Worm (Caenorhabditis elegans) whole organism, young adult: ENCODE measurements around the gene ent-5.

Experiments used
- F57C9.4 ChIP-seq: sonication (generic microtip); optimal IDR thresholded peaks from 2 replicates; lab custom pipeline; 2017; ENCODE audit warnings: mild to moderate bottlenecking, missing genetic modification characterization, missing compliant biosample characterization
- Y67H2A.10 ChIP-seq: fragments of 200-800 bp; sonication (Bioruptor generic); conservative IDR thresholded peaks from 2 replicates; pipeline ENCODE4 v1.3.6; 2022; ENCODE audit warnings: missing genetic modification reagents, missing genetic modification characterization, missing compliant biosample characterization
- attf-5 ChIP-seq: fragments of 200-800 bp; sonication (Bioruptor generic); optimal IDR thresholded peaks from 2 replicates; lab custom pipeline; 2018; ENCODE audit warnings: mild to moderate bottlenecking, missing genetic modification characterization, missing compliant biosample characterization
- cebp-1 ChIP-seq, 2 experiments: fragments of 200-800 bp in 1 of 2; sonication (Bioruptor generic) in 1 of 2; sonication (generic microtip) in 1 of 2; IDR thresholded peaks in 1 of 2; optimal IDR thresholded peaks in 1 of 2; 2 replicates each; pipeline versions ENCODE4 v1.3.6 to Lab custom; 2017 to 2022; ENCODE audit warnings: missing compliant biosample characterization in 2 of 2, missing genetic modification characterization in 2 of 2, mild to moderate bottlenecking in 1 of 2, missing genetic modification reagents in 1 of 2, moderate library complexity in 1 of 2
- him-1 ChIP-seq: sonication (generic microtip); optimal IDR thresholded peaks from 2 replicates; lab custom pipeline; 2016; ENCODE audit warnings: missing genotype, missing genetic modification reagents, missing genetic modification characterization, missing compliant biosample characterization
- lin-26 ChIP-seq: fragments of 200-800 bp; sonication (Bioruptor generic); IDR thresholded peaks from 2 replicates; pipeline ENCODE4 v1.3.6; 2022; ENCODE audit warnings: missing genetic modification reagents, missing genetic modification characterization, missing compliant biosample characterization
- pha-4 ChIP-seq: fragments of 150-350 bp; sonication (generic microtip); optimal IDR thresholded peaks from 2 replicates; lab custom pipeline; 2014; ENCODE audit warnings: missing biosample characterization, missing genetic modification reagents, missing genetic modification characterization
- rec-8 ChIP-seq, 2 experiments: sonication (generic microtip); optimal IDR thresholded peaks; 2 replicates each; lab custom pipeline; 2016; ENCODE audit warnings: mild to moderate bottlenecking in 2 of 2, missing genetic modification characterization in 2 of 2, missing genetic modification reagents in 2 of 2, missing genotype in 2 of 2, missing biosample characterization in 1 of 2, missing compliant biosample characterization in 1 of 2, moderate library complexity in 1 of 2
- snpc-4 ChIP-seq, 5 experiments: fragments of 150-350 bp in 1 of 5; sonication (generic microtip) in 4 of 5; optimal IDR thresholded peaks; 2 replicates each; lab custom pipeline; 2014 to 2018; ENCODE audit warnings: missing genetic modification characterization in 5 of 5, missing biosample characterization in 3 of 5, antibody characterized with exemption in 2 of 5, mild to moderate bottlenecking in 2 of 5, missing compliant biosample characterization in 2 of 5, missing genotype in 2 of 5, moderate library complexity in 2 of 5, missing genetic modification reagents in 1 of 5
- tbp1 ChIP-seq: fragments of 200-800 bp; sonication (Bioruptor generic); optimal IDR thresholded peaks from 2 replicates; lab custom pipeline; 2018; ENCODE audit warnings: mild to moderate bottlenecking, missing genetic modification characterization, missing compliant biosample characterization
- unc-130 ChIP-seq: sonication (generic microtip); optimal IDR thresholded peaks from 2 replicates; lab custom pipeline; 2016; ENCODE audit warnings: missing genetic modification reagents, missing genetic modification characterization, missing compliant biosample characterization
- unc-62 ChIP-seq: fragments of 150-350 bp; optimal IDR thresholded peaks from 2 replicates; lab custom pipeline; 2014; ENCODE audit warnings: missing biosample characterization, missing genetic modification reagents, missing genetic modification characterization

DNA sequence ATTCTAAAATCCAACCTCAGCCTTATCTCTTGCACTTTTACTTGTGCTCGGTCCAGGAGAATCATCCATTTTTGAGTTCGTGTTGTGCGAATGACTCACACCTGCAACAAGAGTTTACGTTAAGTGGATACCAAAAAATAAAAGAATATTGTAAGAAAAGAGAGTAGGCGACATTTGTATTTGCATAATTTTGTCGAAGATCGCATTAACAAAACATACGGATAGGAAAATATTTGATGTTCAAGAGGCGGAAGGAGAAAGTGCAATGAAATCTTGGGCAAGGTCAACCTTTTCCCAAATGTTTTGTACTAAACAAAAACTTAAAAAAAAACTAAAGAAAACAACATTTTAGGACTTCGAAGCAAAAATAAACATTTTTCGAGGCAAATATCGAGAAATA, 43.2 kb downstream of the ent-5 start, which contains the start of gene spat-3:
- TF ChIP-seq attf-5 (GFP tag; lab: Kevin White, UChicago) (no peak), unc-62 (no peak), unc-130 (GFP tag; lab: Kevin White, UChicago) (no peak), rec-8 (tag; optimal IDR thresholded peaks at IDR 0.05; lab: Kevin White, UChicago) (no peak), Y67H2A.10 (GFP tag; lab: Robert Waterston, UW) (no peak), snpc-4 (GFP tag; optimal IDR thresholded peaks at IDR 0.05; lab: Kevin White, UChicago) (no peak), snpc-4 (tag; optimal IDR thresholded peaks at IDR 0.05; lab: Kevin White, UChicago) (no peak), lin-26 (GFP tag; lab: Robert Waterston, UW) (no peak), him-1 (tag; lab: Kevin White, UChicago) (no peak), cebp-1 (GFP tag; IDR thresholded peaks at IDR 0.05; lab: Robert Waterston, UW) (no peak), cebp-1 (tag; optimal IDR thresholded peaks at IDR 0.05; lab: Kevin White, UChicago) (no peak), tbp1 (GFP tag; lab: Kevin White, UChicago) (no peak), pha-4 (tag; lab: Kevin White, UChicago) (no peak), F57C9.4 (tag; lab: Kevin White, UChicago) (no peak)
